Worm (Caenorhabditis elegans): ENCODE measurements around the gene spdl-1.

The spdl-1 gene

ce11 chrII:7761440-7761839 is 19.9 kb upstream of the spdl-1 start, which contains the start of gene B0228.8:
Gene B0228.8 (minus strand): TSS chrII:7761540.
- TF ChIP-seq xnd-1 (tag; optimal IDR thresholded peaks at IDR 0.05) = no peak

ce11 chrII:7763569-7763968 is 17.8 kb upstream of the spdl-1 start, which contains the start of gene B0228.9:
Gene B0228.9 (minus strand): TSS chrII:7763669.
- TF ChIP-seq xnd-1 (tag; optimal IDR thresholded peaks at IDR 0.05) (no peak), ztf-26 (tag; optimal IDR thresholded peaks at IDR 0.05) (no peak), him-1 (tag; optimal IDR thresholded peaks at IDR 0.05) (no peak), ztf-18 (tag; optimal IDR thresholded peaks at IDR 0.05) (no peak), somi-1 (GFP tag; optimal IDR thresholded peaks at IDR 0.05) (no peak), B0336.3 (GFP tag; IDR thresholded peaks at IDR 0.05) (no peak), aptf-3 (GFP tag; IDR thresholded peaks at IDR 0.05) (no peak), tbx-9 (tag; optimal IDR thresholded peaks at IDR 0.05; ENCODE audit: borderline replicate concordance) (no peak), sptf-2 (GFP tag; optimal IDR thresholded peaks at IDR 0.05) (no peak), efl-1 (GFP tag; optimal IDR thresholded peaks at IDR 0.05) (no peak), ztf-25 (GFP tag; IDR thresholded peaks at IDR 0.05) (no peak), B0019.2 (GFP tag; conservative IDR thresholded peaks at IDR 0.05) (no peak), ztf-28 (GFP tag; IDR thresholded peaks at IDR 0.05) (no peak), nfyb-1 (GFP tag; IDR thresholded peaks at IDR 0.05) (no peak), let-526 (GFP tag; IDR thresholded peaks at IDR 0.05) (no peak)

ce11 chrII:7765456-7765855 is 15.9 kb upstream of the spdl-1 start, which contains the start of gene srh-39:
Gene srh-39 (minus strand): TSS chrII:7765556.
- TF ChIP-seq unc-62 (GFP tag; optimal IDR thresholded peaks at IDR 0.05) (no peak), attf-6 (GFP tag; IDR thresholded peaks at IDR 0.05) (no peak), rec-8 (tag; optimal IDR thresholded peaks at IDR 0.05) (no peak), ztf-6 (GFP tag; IDR thresholded peaks at IDR 0.05) (no peak), dpl-1 (GFP tag; optimal IDR thresholded peaks at IDR 0.05) (no peak), F23B12.7 (tag; optimal IDR thresholded peaks at IDR 0.05; ENCODE audit: insufficient read depth) (no peak), ceh-58 (GFP tag; IDR thresholded peaks at IDR 0.05) (no peak), nfya-1 (tag; optimal IDR thresholded peaks at IDR 0.05; ENCODE audit: borderline replicate concordance, insufficient read depth) (no peak)

ce11 chrII:7769254-7769653 is 12.1 kb upstream of the spdl-1 start:
- TF ChIP-seq snpc-1.3 (tag; optimal IDR thresholded peaks at IDR 0.05; ENCODE audit: insufficient read depth) = no peak

- TF ChIP-seq unc-62 (GFP tag; optimal IDR thresholded peaks at IDR 0.05) (no peak), cebp-2 (GFP tag; IDR thresholded peaks at IDR 0.05) (no peak), nfya-2 (GFP tag; IDR thresholded peaks at IDR 0.05) (no peak), F37B4.10 (GFP tag; IDR thresholded peaks at IDR 0.05) (no peak), Y53G8AR.9 (GFP tag; conservative IDR thresholded peaks at IDR 0.05) (no peak), F22D6.2 (tag; optimal IDR thresholded peaks at IDR 0.05) (no peak)
Observed at ce11 chrII:7770253-7770652, 11.1 kb upstream of the spdl-1 start.

ce11 chrII:7771917-7772316 is 9.4 kb upstream of the spdl-1 start, which contains the start of gene C06A8.8:
Gene C06A8.8 (minus strand): TSS chrII:7772017.
- no peak for TF ChIP-seq snpc-1.3 (tag; optimal IDR thresholded peaks at IDR 0.05; ENCODE audit: insufficient read depth)
- no peak for TF ChIP-seq zfh-2 (GFP tag; conservative IDR thresholded peaks at IDR 0.05)
- TF ChIP-seq Y95B8A.8 (GFP tag; IDR thresholded peaks at IDR 0.05) = no peak
- TF ChIP-seq pha-4 (tag; optimal IDR thresholded peaks at IDR 0.05) = no peak
- TF ChIP-seq F22D6.2 (tag; optimal IDR thresholded peaks at IDR 0.05) = no peak
- TF ChIP-seq unc-62 (GFP tag; optimal IDR thresholded peaks at IDR 0.05) = no peak
- no peak for TF ChIP-seq madf-6 (GFP tag; IDR thresholded peaks at IDR 0.05)
- no peak for TF ChIP-seq F10E7.11 (tag; optimal IDR thresholded peaks at IDR 0.05)
- no peak for TF ChIP-seq ztf-18 (tag; optimal IDR thresholded peaks at IDR 0.05)
- TF ChIP-seq athp-1 (tag; optimal IDR thresholded peaks at IDR 0.05) = no peak
- no peak for TF ChIP-seq nfyb-1 (GFP tag; IDR thresholded peaks at IDR 0.05)
- no peak for TF ChIP-seq dox-1 (GFP tag; IDR thresholded peaks at IDR 0.05)
- no peak for TF ChIP-seq rec-8 (tag; optimal IDR thresholded peaks at IDR 0.05)
- TF ChIP-seq attf-6 (GFP tag; IDR thresholded peaks at IDR 0.05) = no peak
- TF ChIP-seq akir-1 (GFP tag; optimal IDR thresholded peaks at IDR 0.05) = no peak
- no peak for TF ChIP-seq T07F8.4 (tag; optimal IDR thresholded peaks at IDR 0.05)
- no peak for TF ChIP-seq ztf-6 (GFP tag; IDR thresholded peaks at IDR 0.05)
- TF ChIP-seq ceh-91 (GFP tag; IDR thresholded peaks at IDR 0.05) = no peak
- no peak for TF ChIP-seq ets-4 (GFP tag; optimal IDR thresholded peaks at IDR 0.05)
